Worm (Caenorhabditis elegans): ENCODE data around the gene K07F5.14.

The K07F5.14 gene

ce11 chrIV:9899227-9899626 is 37.2 kb downstream of the K07F5.14 start:
- TF ChIP-seq mab-5 (tag; optimal IDR thresholded peaks at IDR 0.05) (no peak), unc-120 (tag; optimal IDR thresholded peaks at IDR 0.05; ENCODE audit: poor library complexity, severe bottlenecking) (peak; percentile 3), ces-1 (GFP tag; optimal IDR thresholded peaks at IDR 0.05) (peak; percentile 93)

ce11 chrIV:9903608-9904007 is 41.6 kb downstream of the K07F5.14 start, which contains the start of gene best-13:
TSS of gene best-13 (plus strand) at chrIV:9903908.
- TF ChIP-seq nhr-2 (tag; optimal IDR thresholded peaks at IDR 0.05) (no peak), snpc-4 (tag; optimal IDR thresholded peaks at IDR 0.05) (no peak)

ce11 chrIV:9913064-9913463 is 51.0 kb downstream of the K07F5.14 start:
- TF ChIP-seq ham-2 (GFP tag; optimal IDR thresholded peaks at IDR 0.05) (no peak), tbx-8 (GFP tag; optimal IDR thresholded peaks at IDR 0.05) (no peak), cnd-1 (tag; optimal IDR thresholded peaks at IDR 0.05) (no peak), zip-8 (tag; optimal IDR thresholded peaks at IDR 0.05) (peak; percentile 4), blmp-1 (tag; optimal IDR thresholded peaks at IDR 0.05) (no peak), mab-5 (tag; optimal IDR thresholded peaks at IDR 0.05) (no peak)
